Worm (Caenorhabditis elegans): Measurements from ENCODE around the gene acy-4.
"Not testable (repeated sequence)": the region's sequence is repeated elsewhere in the genome, so short reads cannot be mapped to it uniquely, and the experiment has no call there.

acy-4 gene

DNA sequence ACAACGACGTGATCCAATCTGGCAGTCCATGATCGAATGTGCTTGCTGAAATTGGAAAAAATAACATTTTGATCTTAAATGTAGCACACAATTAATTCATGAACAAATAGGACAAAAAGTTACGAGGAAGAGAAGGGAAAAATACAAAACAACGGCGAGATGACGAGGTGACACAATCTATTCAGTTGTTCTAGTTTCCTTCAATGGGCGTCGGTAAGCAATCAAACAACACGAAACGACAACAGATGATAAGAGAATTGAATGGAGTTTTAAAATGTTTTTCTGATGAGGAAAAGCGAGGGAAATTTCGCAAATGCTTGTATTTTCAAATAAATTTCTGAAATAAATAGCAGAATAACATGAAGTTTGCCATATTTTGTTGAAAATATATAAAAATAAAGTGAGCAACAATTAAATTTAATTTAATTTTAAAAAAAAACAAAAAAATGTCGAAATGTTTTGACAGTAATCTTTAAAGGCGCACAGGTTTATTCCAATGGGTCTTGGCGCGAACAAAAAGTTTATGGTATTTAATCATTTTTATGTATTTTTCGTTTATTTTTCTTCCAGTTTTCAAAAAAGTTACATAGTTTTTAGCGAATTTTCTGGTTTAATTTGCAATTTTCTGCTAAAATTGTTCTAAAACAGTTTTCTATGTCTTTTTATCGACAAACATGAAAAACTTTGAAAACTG is 35.5 kb upstream of the acy-4 start, which contains the start of gene C14C11.7:
Gene C14C11.7, minus strand, starts transcription at position 51 of the 694 bp plus-strand sequence.
- TF ChIP-seq ceh-16 (tag; optimal IDR thresholded peaks at IDR 0.05), result no peak
- TF ChIP-seq nhr-21 (tag; optimal IDR thresholded peaks at IDR 0.05), result no peak
- TF ChIP-seq fos-1 (tag; optimal IDR thresholded peaks at IDR 0.05), result peak; percentile 1

ce11 chrV:5663317-5663716 is 32.6 kb upstream of the acy-4 start, which contains the start of gene C14C11.1:
C14C11.1 (plus strand) TSS chrV:5663617.
- TF ChIP-seq ztf-4, alr-1, nhr-77 (tag; optimal IDR thresholded peaks at IDR 0.05): not testable (repeated sequence)

DNA sequence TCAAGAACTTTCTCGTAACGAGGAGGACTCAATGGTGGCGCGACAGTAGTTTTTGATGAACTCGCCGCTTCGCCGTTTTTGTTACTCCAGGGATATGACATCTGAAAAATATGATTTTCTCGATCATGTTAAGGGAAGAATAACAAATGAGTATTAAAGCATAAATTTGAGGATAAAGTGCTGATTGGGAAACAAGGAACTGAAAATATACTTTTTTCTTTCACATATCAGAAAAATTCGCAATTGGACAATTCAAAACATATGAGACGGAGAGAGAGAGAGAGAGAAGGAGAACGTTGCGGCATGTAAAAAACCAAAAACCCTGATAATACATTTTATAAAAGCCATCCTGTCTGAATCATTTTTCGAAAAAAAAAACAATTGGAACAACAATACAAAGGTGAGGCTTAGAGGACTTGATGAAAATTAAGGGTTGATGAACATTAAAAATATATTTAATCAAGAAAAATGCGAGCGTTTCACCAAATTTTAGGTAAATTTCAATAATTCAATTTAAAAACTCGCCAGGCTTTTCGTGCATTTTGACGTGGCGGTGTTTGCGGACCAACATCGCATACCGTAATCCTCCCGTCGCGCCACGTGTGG is 30.0 kb upstream of the acy-4 start, which contains the start of the genes mut-14 and C14C11.2:
Gene mut-14, minus strand, starts transcription at position 101 of the 606 bp plus-strand sequence.
Gene C14C11.2, plus strand, starts transcription at position 556 of the 606 bp plus-strand sequence.
- no peak for TF ChIP-seq nhr-12 (tag; optimal IDR thresholded peaks at IDR 0.05)
- TF ChIP-seq sma-3 (GFP tag; optimal IDR thresholded peaks at IDR 0.05), result no peak
- no peak for TF ChIP-seq nhr-10 (tag; optimal IDR thresholded peaks at IDR 0.05)
- no peak for TF ChIP-seq ama-1 (optimal IDR thresholded peaks at IDR 0.05)
- no peak for TF ChIP-seq nhr-129 (tag; optimal IDR thresholded peaks at IDR 0.05)
- TF ChIP-seq F13H6.1 (tag; optimal IDR thresholded peaks at IDR 0.05), result no peak
- no peak for TF ChIP-seq nhr-11 (tag; optimal IDR thresholded peaks at IDR 0.05)
- no peak for TF ChIP-seq nhr-77 (tag; optimal IDR thresholded peaks at IDR 0.05)
- TF ChIP-seq ztf-4 (tag; optimal IDR thresholded peaks at IDR 0.05), result no peak
- TF ChIP-seq unc-39 (tag; optimal IDR thresholded peaks at IDR 0.05), result no peak
- no peak for TF ChIP-seq zag-1 (tag; optimal IDR thresholded peaks at IDR 0.05)
- TF ChIP-seq R02D3.7 (tag; optimal IDR thresholded peaks at IDR 0.05), result no peak
- no peak for TF ChIP-seq elt-3 (tag; optimal IDR thresholded peaks at IDR 0.05)
- no peak for TF ChIP-seq ztf-1 (GFP tag; conservative IDR thresholded peaks at IDR 0.05)

- TF ChIP-seq lin-39 (tag; optimal IDR thresholded peaks at IDR 0.05) (no peak), C34F6.9 (tag; optimal IDR thresholded peaks at IDR 0.05) (no peak), dmd-4 (tag; optimal IDR thresholded peaks at IDR 0.05) (no peak), crh-2 (tag; optimal IDR thresholded peaks at IDR 0.05) (no peak), sma-9 (GFP tag; optimal IDR thresholded peaks at IDR 0.05) (peak; percentile 36), sma-9 (tag; optimal IDR thresholded peaks at IDR 0.05) (no peak), aly-2 (tag; optimal IDR thresholded peaks at IDR 0.05) (no peak), fos-1 (tag; optimal IDR thresholded peaks at IDR 0.05) (peak; percentile 64), mbf-1 (tag; optimal IDR thresholded peaks at IDR 0.05) (no peak), lin-13 (GFP tag; optimal IDR thresholded peaks at IDR 0.05) (no peak)
Measured at ce11 chrV:5653990-5654499, 23.4 kb upstream of the acy-4 start, which contains the start of gene hex-2. hex-2 (plus strand) TSS chrV:5654449.

DNA sequence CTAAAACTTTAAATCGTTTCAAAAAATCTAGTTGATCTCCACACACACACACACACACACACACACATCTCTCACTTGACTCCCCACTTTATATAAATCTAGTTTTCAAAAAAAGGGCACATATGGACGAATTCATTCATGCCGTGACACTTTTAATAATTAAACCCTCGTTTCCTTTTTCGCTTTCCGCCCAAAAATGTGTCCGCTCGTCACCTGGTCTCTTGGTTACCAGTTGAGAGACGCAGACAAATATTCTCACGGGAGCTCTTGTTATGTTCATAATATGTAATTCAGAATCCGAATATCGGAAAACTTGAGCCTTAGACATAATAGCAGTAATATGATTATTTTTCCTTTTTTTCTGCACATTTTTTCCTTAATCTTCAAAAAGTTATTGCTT is 21.2 kb upstream of the acy-4 start:
- TF ChIP-seq Y55F3AM.14 (GFP tag; optimal IDR thresholded peaks at IDR 0.05), result no peak
- TF ChIP-seq unc-55 (GFP tag; optimal IDR thresholded peaks at IDR 0.05), result no peak
- TF ChIP-seq alr-1 (tag; optimal IDR thresholded peaks at IDR 0.05), result no peak
- TF ChIP-seq skn-1 (tag; optimal IDR thresholded peaks at IDR 0.05), result no peak
- TF ChIP-seq nhr-77 (tag; optimal IDR thresholded peaks at IDR 0.05), result no peak
- TF ChIP-seq ceh-82 (tag; optimal IDR thresholded peaks at IDR 0.05), result no peak

DNA sequence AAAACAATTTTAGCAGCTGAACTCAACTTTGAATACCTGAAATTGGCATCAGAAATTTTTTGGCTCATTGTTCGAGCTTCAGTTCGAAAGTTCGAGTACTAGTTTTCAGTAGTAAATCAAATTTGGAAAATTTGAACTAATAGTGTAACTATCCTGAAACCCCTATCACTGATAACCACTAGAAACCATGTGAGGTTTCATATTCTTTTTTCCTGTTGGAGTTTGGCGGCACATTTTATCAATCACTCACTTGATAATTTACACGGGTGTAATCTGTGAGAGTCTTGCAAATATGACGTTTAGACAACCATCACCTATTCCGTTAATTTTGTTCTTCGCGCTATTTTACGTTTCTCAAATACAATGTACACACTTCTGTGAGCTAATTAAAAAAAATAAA is 16.7 kb upstream of the acy-4 start, which contains the start of gene C14C11.4:
Gene C14C11.4, plus strand, starts transcription at position 252 of the 400 bp plus-strand sequence.
- no peak for TF ChIP-seq alr-1 (tag; optimal IDR thresholded peaks at IDR 0.05)
- peak; percentile 81 for TF ChIP-seq fos-1 (tag; optimal IDR thresholded peaks at IDR 0.05)
- peak; percentile 12 for TF ChIP-seq crh-2 (tag; optimal IDR thresholded peaks at IDR 0.05)

All from whole organism, L2 larva.